Fruit fly (Drosophila melanogaster) Kc167 (cell line): ENCODE data around the gene Sgsf.

Source experiments
- Myc ChIP-seq: fragments of >200 bp; optimal IDR thresholded peaks from 2 replicates; lab custom pipeline; 2017; ENCODE audit warnings: missing external identifiers
- Sin3A ChIP-seq: fragments of >200 bp; optimal IDR thresholded peaks from 2 replicates; lab custom pipeline; 2018; ENCODE audit warnings: missing external identifiers
- h ChIP-seq: fragments of >200 bp; optimal IDR thresholded peaks from 3 replicates; lab custom pipeline; 2018; ENCODE audit warnings: missing external identifiers
- insv ChIP-seq: fragments of >200 bp; optimal IDR thresholded peaks from 3 replicates; lab custom pipeline; 2018; ENCODE audit warnings: missing external identifiers
- psq ChIP-seq: fragments of >200 bp; optimal IDR thresholded peaks from 2 replicates; lab custom pipeline; 2017; ENCODE audit warnings: missing external identifiers
- ttk ChIP-seq: sonication (Bioruptor generic); optimal IDR thresholded peaks from 2 replicates; lab custom pipeline; 2017; ENCODE audit warnings: missing external identifiers

Gene Sgsf

dm6 chr3R:12379708-12380107, 38.2 kb downstream of the Sgsf start, which contains the start of gene GstD8:
TSS of gene GstD8 (plus strand) at chr3R:12380008.
- TF ChIP-seq ttk (no peak), Myc (lab: Kevin White, UChicago) (no peak), Sin3A (lab: Kevin White, UChicago) (no peak)

- TF ChIP-seq psq: no peak
- no peak for TF ChIP-seq h (lab: Kevin White, UChicago)
- no peak for TF ChIP-seq ttk
- TF ChIP-seq insv (lab: Kevin White, UChicago): no peak
- no peak for TF ChIP-seq Sin3A (lab: Kevin White, UChicago)
- no peak for TF ChIP-seq Myc (lab: Kevin White, UChicago)
These were observed 39.7 kb downstream of the Sgsf start for dm6 chr3R:12381130-12381700.

dm6 chr3R:12382563-12382962, 41.1 kb downstream of the Sgsf start, which contains the start of gene CG10035:
TSS of gene CG10035 (minus strand) at chr3R:12382691.
- no peak for TF ChIP-seq h (lab: Kevin White, UChicago)
- TF ChIP-seq insv (lab: Kevin White, UChicago): no peak
- TF ChIP-seq Myc (lab: Kevin White, UChicago): no peak
- TF ChIP-seq ttk: no peak
- no peak for TF ChIP-seq psq
- no peak for TF ChIP-seq Sin3A (lab: Kevin White, UChicago)

dm6 chr3R:12383036-12383435, 41.6 kb downstream of the Sgsf start, which contains the start of gene GstD11:
TSS of gene GstD11 (plus strand) at chr3R:12383336.
- TF ChIP-seq psq: no peak
- TF ChIP-seq Sin3A (lab: Kevin White, UChicago): no peak
- TF ChIP-seq ttk: no peak
- TF ChIP-seq h (lab: Kevin White, UChicago): no peak
- TF ChIP-seq Myc (lab: Kevin White, UChicago): no peak
- no peak for TF ChIP-seq insv (lab: Kevin White, UChicago)

- TF ChIP-seq ttk (no peak), Sin3A (lab: Kevin White, UChicago) (no peak), h (lab: Kevin White, UChicago) (no peak), Myc (lab: Kevin White, UChicago) (no peak), insv (lab: Kevin White, UChicago) (no peak), psq (no peak)
These were observed 42.3 kb downstream of the Sgsf start for dm6 chr3R:12383784-12384183.

dm6 chr3R:12384274-12384673, 42.8 kb downstream of the Sgsf start:
- TF ChIP-seq Sin3A (lab: Kevin White, UChicago): no peak
- no peak for TF ChIP-seq psq
- no peak for TF ChIP-seq ttk

- TF ChIP-seq h (lab: Kevin White, UChicago): no peak
These were observed 44.5 kb downstream of the Sgsf start, which contains the start of gene Sol1 for dm6 chr3R:12385949-12386348. TSS of gene Sol1 (plus strand) at chr3R:12386249.

dm6 chr3R:12386965-12387364, 45.5 kb downstream of the Sgsf start, which contains the start of gene CG33098:
TSS of gene CG33098 (plus strand) at chr3R:12387188.
- TF ChIP-seq h (lab: Kevin White, UChicago) (no peak), insv (lab: Kevin White, UChicago) (no peak), Sin3A (lab: Kevin White, UChicago) (no peak), ttk (no peak), psq (no peak), Myc (lab: Kevin White, UChicago) (no peak)
